Worm (Caenorhabditis elegans) whole organism, L1 larva: Measurements from ENCODE around the gene srt-22.

Experiments used
- F16B12.6 ChIP-seq: fragments of 150-350 bp; optimal IDR thresholded peaks from 2 replicates; lab custom pipeline; 2014; ENCODE audit warnings: missing biosample characterization, missing genetic modification characterization
- ama-1 ChIP-seq: fragments of 150-350 bp; optimal IDR thresholded peaks from 2 replicates; lab custom pipeline; 2014
- blmp-1 ChIP-seq: fragments of 150-350 bp; optimal IDR thresholded peaks from 2 replicates; lab custom pipeline; 2014; ENCODE audit warnings: missing biosample characterization, missing genetic modification characterization
- ceh-63 ChIP-seq: fragments of 200-800 bp; sonication (Bioruptor generic); optimal IDR thresholded peaks from 2 replicates; lab custom pipeline; 2018; ENCODE audit warnings: mild to moderate bottlenecking, missing genetic modification characterization, missing compliant biosample characterization
- ceh-90 ChIP-seq: sonication (generic microtip); optimal IDR thresholded peaks from 2 replicates; lab custom pipeline; 2016; ENCODE audit warnings: missing genetic modification characterization, missing compliant biosample characterization
- ces-1 ChIP-seq: fragments of 150-350 bp; optimal IDR thresholded peaks from 2 replicates; lab custom pipeline; 2014; ENCODE audit warnings: missing biosample characterization, missing genetic modification reagents, missing genetic modification characterization
- dpl-1 ChIP-seq, 3 experiments: fragments of 150-350 bp in 2 of 3; sonication (generic microtip) in 1 of 3; optimal IDR thresholded peaks; 2 replicates each; lab custom pipeline; 2014 to 2017; ENCODE audit warnings: missing biosample characterization in 3 of 3, missing genetic modification characterization in 3 of 3, missing genetic modification reagents in 3 of 3
- efl-1 ChIP-seq, 4 experiments: fragments of 150-350 bp; optimal IDR thresholded peaks in 3 of 4; peaks in 1 of 4; 1 replicate in 1 of 4; 2 replicates in 3 of 4; lab custom pipeline; 2014; ENCODE audit warnings: missing biosample characterization in 2 of 4, missing genetic modification characterization in 2 of 4, missing genetic modification reagents in 2 of 4
- elt-2 ChIP-seq: sonication (generic microtip); optimal IDR thresholded peaks from 2 replicates; lab custom pipeline; 2016; ENCODE audit warnings: missing genetic modification characterization, mild to moderate bottlenecking, inconsistent platforms, missing compliant biosample characterization, missing genetic modification reagents
- fkh-4 ChIP-seq: sonication (generic microtip); optimal IDR thresholded peaks from 2 replicates; lab custom pipeline; 2016; ENCODE audit warnings: missing compliant biosample characterization, missing genetic modification characterization, borderline replicate concordance
- fos-1 ChIP-seq: fragments of 150-350 bp; optimal IDR thresholded peaks from 2 replicates; lab custom pipeline; 2014; ENCODE audit warnings: missing biosample characterization, missing genetic modification characterization
- grh-1 ChIP-seq: fragments of 200-800 bp; sonication (Bioruptor generic); IDR thresholded peaks from 2 replicates; pipeline ENCODE4 v1.3.6; 2022; ENCODE audit warnings: missing genetic modification reagents, missing genetic modification characterization, missing compliant biosample characterization
- hlh-17 ChIP-seq: fragments of 200-800 bp; sonication (Bioruptor generic); optimal IDR thresholded peaks from 2 replicates; lab custom pipeline; 2018; ENCODE audit warnings: missing genetic modification characterization, mild to moderate bottlenecking, missing compliant biosample characterization, moderate library complexity, borderline replicate concordance
- hpl-2 ChIP-seq: fragments of 150-350 bp; optimal IDR thresholded peaks from 2 replicates; lab custom pipeline; 2014; ENCODE audit warnings: missing biosample characterization, missing genetic modification reagents, missing genetic modification characterization
- isw-1 ChIP-seq: fragments of 200-800 bp; sonication (Bioruptor generic); IDR thresholded peaks from 2 replicates; pipeline ENCODE4 v1.3.6; 2022; ENCODE audit warnings: missing genetic modification characterization, missing compliant biosample characterization
- jun-1 ChIP-seq: fragments of 150-350 bp; optimal IDR thresholded peaks from 2 replicates; lab custom pipeline; 2014; ENCODE audit warnings: missing biosample characterization, missing genetic modification reagents, missing genetic modification characterization
- lin-35 ChIP-seq, 2 experiments: fragments of 150-350 bp; optimal IDR thresholded peaks; 2 replicates each; lab custom pipeline; 2014; ENCODE audit warnings: missing biosample characterization in 2 of 2, missing genetic modification characterization in 2 of 2, missing genetic modification reagents in 2 of 2
- lin-39 ChIP-seq: fragments of 150-350 bp; optimal IDR thresholded peaks from 2 replicates; lab custom pipeline; 2014; ENCODE audit warnings: missing biosample characterization, missing genetic modification reagents, missing genetic modification characterization
- lir-3 ChIP-seq: sonication (generic microtip); optimal IDR thresholded peaks from 2 replicates; lab custom pipeline; 2016; ENCODE audit warnings: mild to moderate bottlenecking, missing genetic modification characterization, moderate library complexity, missing compliant biosample characterization; ENCODE audit not compliant: poor library complexity
- mef-2 ChIP-seq: fragments of 150-350 bp; optimal IDR thresholded peaks from 2 replicates; lab custom pipeline; 2014; ENCODE audit warnings: missing biosample characterization, missing genetic modification characterization
- nhr-11 ChIP-seq: fragments of 150-350 bp; optimal IDR thresholded peaks from 2 replicates; lab custom pipeline; 2014; ENCODE audit warnings: missing biosample characterization, missing genetic modification characterization
- nhr-12 ChIP-seq: sonication (generic microtip); optimal IDR thresholded peaks from 2 replicates; lab custom pipeline; 2017; ENCODE audit warnings: missing biosample characterization, missing genetic modification characterization
- nhr-71 ChIP-seq: sonication (generic microtip); optimal IDR thresholded peaks from 2 replicates; lab custom pipeline; 2016; ENCODE audit warnings: mild to moderate bottlenecking, missing genetic modification characterization, moderate library complexity, missing compliant biosample characterization
- nhr-76 ChIP-seq: sonication (generic microtip); optimal IDR thresholded peaks from 2 replicates; lab custom pipeline; 2017; ENCODE audit warnings: missing biosample characterization, missing genetic modification characterization
- nhr-84 ChIP-seq: sonication (generic microtip); optimal IDR thresholded peaks from 2 replicates; lab custom pipeline; 2017; ENCODE audit warnings: missing biosample characterization, missing genetic modification characterization
- nhr-85 ChIP-seq: sonication (generic microtip); peaks from one replicate; lab custom pipeline; 2016; ENCODE audit warnings: missing genetic modification characterization, inconsistent platforms, missing compliant biosample characterization
- nhr-90 ChIP-seq: sonication (generic microtip); optimal IDR thresholded peaks from 2 replicates; lab custom pipeline; 2016; ENCODE audit warnings: mild to moderate bottlenecking, missing genetic modification characterization, missing compliant biosample characterization; ENCODE audit not compliant: poor library complexity
- pag-3 ChIP-seq: sonication (generic microtip); optimal IDR thresholded peaks from 2 replicates; lab custom pipeline; 2017; ENCODE audit warnings: missing genetic modification characterization, mild to moderate bottlenecking, missing compliant biosample characterization, antibody characterized with exemption, borderline replicate concordance; ENCODE audit not compliant: insufficient read depth
- skn-1 ChIP-seq: fragments of 150-350 bp; optimal IDR thresholded peaks from 2 replicates; lab custom pipeline; 2014; ENCODE audit warnings: missing biosample characterization, missing genetic modification characterization
- snu-23 ChIP-seq: sonication (generic microtip); optimal IDR thresholded peaks from 2 replicates; lab custom pipeline; 2016; ENCODE audit warnings: missing genetic modification characterization, missing compliant biosample characterization
- sup-37 ChIP-seq: fragments of 200-800 bp; sonication (Bioruptor generic); optimal IDR thresholded peaks from 2 replicates; lab custom pipeline; 2018; ENCODE audit warnings: mild to moderate bottlenecking, missing genetic modification characterization, missing compliant biosample characterization
- swsn-7 ChIP-seq: sonication (generic microtip); optimal IDR thresholded peaks from 2 replicates; lab custom pipeline; 2016; ENCODE audit warnings: missing genetic modification characterization, missing compliant biosample characterization
- unc-30 ChIP-seq: sonication (generic microtip); optimal IDR thresholded peaks from 2 replicates; lab custom pipeline; 2017; ENCODE audit warnings: missing biosample characterization, missing genetic modification characterization
- unc-62 ChIP-seq: fragments of 150-350 bp; optimal IDR thresholded peaks from 2 replicates; lab custom pipeline; 2014; ENCODE audit warnings: missing biosample characterization, missing genetic modification reagents, missing genetic modification characterization
- vab-15 ChIP-seq: sonication (generic microtip); optimal IDR thresholded peaks from 2 replicates; lab custom pipeline; 2017; ENCODE audit warnings: missing genotype, mild to moderate bottlenecking, missing genetic modification characterization, missing compliant biosample characterization
- zag-1 ChIP-seq: fragments of 150-350 bp; optimal IDR thresholded peaks from 2 replicates; lab custom pipeline; 2014; ENCODE audit warnings: missing biosample characterization, missing genetic modification characterization
- ztf-11 ChIP-seq, 2 experiments: sonication (generic microtip); optimal IDR thresholded peaks; 2 replicates each; lab custom pipeline; 2016 to 2017; ENCODE audit warnings: missing genetic modification characterization in 2 of 2, missing biosample characterization in 1 of 2, missing compliant biosample characterization in 1 of 2

Gene srt-22

DNA sequence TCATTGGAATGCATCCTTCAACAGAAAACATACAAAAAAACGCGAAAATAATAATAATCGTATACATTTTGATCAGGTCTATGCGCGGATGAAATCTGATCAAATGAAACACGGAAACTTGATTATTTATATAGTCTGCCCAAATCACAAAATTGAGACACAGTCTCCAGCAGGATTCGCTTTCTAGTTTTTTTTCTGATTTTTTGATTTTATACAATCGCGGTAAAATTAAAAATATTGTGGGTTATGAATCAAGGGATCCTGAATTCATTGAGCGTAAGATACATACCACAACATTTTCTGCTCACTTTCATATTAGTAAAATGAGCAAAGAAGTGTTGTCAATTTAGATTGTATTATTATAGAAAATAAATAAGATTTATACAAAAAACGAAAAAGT is 33.3 kb upstream of the srt-22 start, which contains the start of gene clec-230:
Gene clec-230, minus strand, starts transcription at position 101 of the 400 bp plus-strand sequence.
- TF ChIP-seq nhr-12 (tag; lab: Kevin White, UChicago), result no peak

DNA sequence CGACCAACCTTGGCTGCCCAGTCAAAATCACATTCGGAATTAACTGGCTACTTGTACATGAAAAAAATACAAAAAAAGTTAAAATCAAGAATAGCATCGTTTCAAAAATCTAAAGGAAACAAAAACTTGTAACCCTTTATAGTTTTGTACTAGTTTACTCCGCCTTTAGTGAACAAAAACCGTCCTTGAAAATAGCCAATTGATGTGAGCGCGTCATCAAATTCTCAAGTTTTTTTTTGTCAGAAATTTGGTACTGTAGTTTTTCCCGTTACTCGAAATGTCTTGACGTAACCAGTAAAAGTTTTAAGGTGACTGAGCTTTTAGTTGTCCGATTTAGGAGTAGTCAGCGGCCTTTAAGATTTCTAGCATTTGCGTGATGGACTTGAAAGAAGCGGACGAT is 31.6 kb upstream of the srt-22 start, which contains the start of gene C29F3.3:
Gene C29F3.3, minus strand, starts transcription at position 101 of the 400 bp plus-strand sequence.
- TF ChIP-seq nhr-84 (no peak), efl-1 (optimal IDR thresholded peaks at IDR 0.05; lab: Kevin White, UChicago) (no peak), efl-1 (GFP tag; optimal IDR thresholded peaks at IDR 0.05 in 1 of 2; lab: Kevin White, UChicago) (no peak), lir-3 (tag; lab: Kevin White, UChicago) (no peak), vab-15 (tag; lab: Kevin White, UChicago) (no peak), fkh-4 (tag; lab: Kevin White, UChicago) (no peak), swsn-7 (no peak), sup-37 (GFP tag; lab: Kevin White, UChicago) (no peak), hpl-2 (GFP tag; lab: Kevin White, UChicago) (no peak), nhr-76 (no peak), ceh-63 (GFP tag; lab: Kevin White, UChicago) (no peak), jun-1 (tag; lab: Kevin White, UChicago) (no peak)

DNA sequence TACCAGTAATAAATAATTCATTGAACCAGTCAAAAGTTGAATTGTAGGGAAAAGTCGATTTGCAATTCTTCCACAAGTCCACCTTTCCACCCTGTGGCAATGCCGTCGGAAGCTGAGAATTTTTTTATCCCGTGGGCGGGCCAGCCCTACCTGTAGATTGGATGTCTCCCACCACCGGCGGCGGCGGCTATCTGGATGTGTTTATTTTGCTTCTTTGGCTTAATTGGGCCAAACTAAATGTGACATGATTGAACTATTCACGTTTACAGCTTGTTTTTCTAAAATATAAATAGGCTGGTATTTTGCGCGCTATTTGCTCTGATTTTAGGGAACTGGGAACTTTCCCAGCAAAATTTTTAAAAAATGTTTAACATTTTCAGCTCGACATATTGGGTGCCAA is 28.8 kb upstream of the srt-22 start, which contains the start of gene wrt-8:
Gene wrt-8, minus strand, starts transcription at position 101 of the 400 bp plus-strand sequence.
- TF ChIP-seq mef-2 (tag; lab: Kevin White, UChicago) (no peak), skn-1 (no peak), fkh-4 (tag; lab: Kevin White, UChicago) (no peak), ceh-90 (tag; lab: Kevin White, UChicago) (no peak), ama-1 (lab: Kevin White, UChicago) (no peak), isw-1 (GFP tag; lab: Robert Waterston, UW) (no peak), lin-39 (no peak), F16B12.6 (no peak), dpl-1 (GFP tag; optimal IDR thresholded peaks at IDR 0.05; lab: Kevin White, UChicago) (no peak), snu-23 (GFP tag; lab: Kevin White, UChicago) (no peak), nhr-90 (tag; lab: Kevin White, UChicago) (no peak), unc-62 (GFP tag; lab: Kevin White, UChicago) (no peak), blmp-1 (tag; lab: Kevin White, UChicago) (no peak), nhr-76 (no peak)

DNA sequence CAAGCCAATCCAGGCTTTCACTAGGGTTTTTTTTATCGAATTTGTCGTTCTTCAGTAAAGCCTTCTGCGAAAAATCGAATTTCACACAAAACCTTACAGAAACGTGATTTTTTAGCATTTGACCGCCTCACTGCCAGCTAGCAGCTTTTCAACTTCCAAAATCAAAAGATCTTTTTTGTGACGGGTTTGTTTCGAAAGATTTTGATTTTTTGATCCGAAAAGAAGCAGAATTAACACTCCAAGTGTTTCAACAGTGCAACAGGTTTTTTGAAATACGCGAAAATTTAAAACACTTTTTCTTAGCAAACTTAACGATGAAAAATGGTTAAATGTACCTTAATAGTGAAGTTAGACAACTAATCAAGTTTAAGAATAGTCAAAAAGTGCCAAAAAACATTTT is 25.7 kb upstream of the srt-22 start, which contains the start of gene clec-229:
Gene clec-229, minus strand, starts transcription at position 101 of the 400 bp plus-strand sequence.
- no peak for TF ChIP-seq ceh-90 (tag; lab: Kevin White, UChicago)
- no peak for TF ChIP-seq nhr-11
- no peak for TF ChIP-seq pag-3
- no peak for TF ChIP-seq hlh-17 (GFP tag; lab: Kevin White, UChicago)
- TF ChIP-seq nhr-76, result no peak
- no peak for TF ChIP-seq snu-23 (GFP tag; lab: Kevin White, UChicago)
- TF ChIP-seq efl-1 (optimal IDR thresholded peaks at IDR 0.05; lab: Kevin White, UChicago), result no peak
- no peak for TF ChIP-seq efl-1 (GFP tag; optimal IDR thresholded peaks at IDR 0.05 in 1 of 2; lab: Kevin White, UChicago)
- no peak for TF ChIP-seq sup-37 (GFP tag; lab: Kevin White, UChicago)
- no peak for TF ChIP-seq jun-1 (tag; lab: Kevin White, UChicago)
- no peak for TF ChIP-seq nhr-90 (tag; lab: Kevin White, UChicago)
- TF ChIP-seq grh-1 (GFP tag; lab: Robert Waterston, UW), result no peak
- TF ChIP-seq unc-62 (GFP tag; lab: Kevin White, UChicago), result no peak
- no peak for TF ChIP-seq blmp-1 (tag; lab: Kevin White, UChicago)
- no peak for TF ChIP-seq nhr-71 (tag; lab: Kevin White, UChicago)
- no peak for TF ChIP-seq ceh-63 (GFP tag; lab: Kevin White, UChicago)
- TF ChIP-seq dpl-1 (GFP tag; optimal IDR thresholded peaks at IDR 0.05; lab: Kevin White, UChicago), result no peak
- no peak for TF ChIP-seq lin-39
- no peak for TF ChIP-seq nhr-85
- TF ChIP-seq zag-1 (tag; lab: Kevin White, UChicago), result no peak
- TF ChIP-seq unc-30 (tag; lab: Kevin White, UChicago), result no peak

DNA sequence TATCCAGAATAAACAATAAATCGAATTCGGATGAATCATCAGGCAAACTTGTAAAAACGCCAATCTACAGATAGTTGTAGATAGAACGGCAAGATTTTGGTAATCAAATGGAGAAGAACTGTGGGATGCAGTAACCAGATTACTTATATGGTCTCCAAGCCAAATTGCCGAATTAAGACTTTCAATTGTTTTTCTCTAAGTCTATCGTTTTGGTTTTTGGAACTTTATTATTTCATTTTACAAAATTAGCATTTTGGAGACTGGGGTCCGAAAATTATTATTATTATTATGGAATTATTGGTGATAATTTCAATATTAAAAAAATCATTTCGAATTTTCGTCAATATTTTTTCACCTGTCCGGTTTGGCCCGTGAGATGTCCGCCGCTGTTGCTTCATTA is 23.6 kb upstream of the srt-22 start, which contains the start of gene clec-228:
Gene clec-228, minus strand, starts transcription at position 101 of the 400 bp plus-strand sequence.
- TF ChIP-seq lin-35 (GFP tag; optimal IDR thresholded peaks at IDR 0.05; lab: Kevin White, UChicago) (no peak), efl-1 (optimal IDR thresholded peaks at IDR 0.05; lab: Kevin White, UChicago) (no peak), efl-1 (GFP tag; optimal IDR thresholded peaks at IDR 0.05 in 1 of 2; lab: Kevin White, UChicago) (no peak), elt-2 (tag; lab: Kevin White, UChicago) (no peak), ces-1 (GFP tag; lab: Kevin White, UChicago) (no peak), fos-1 (tag; lab: Kevin White, UChicago) (no peak), ztf-11 (tag; optimal IDR thresholded peaks at IDR 0.05; lab: Kevin White, UChicago) (no peak), nhr-85 (no peak)
- TF ChIP-seq, all 84 proteins: peak for 0
